Worm (Caenorhabditis elegans): Measurements from ENCODE around the gene gana-1.

Gene gana-1

DNA sequence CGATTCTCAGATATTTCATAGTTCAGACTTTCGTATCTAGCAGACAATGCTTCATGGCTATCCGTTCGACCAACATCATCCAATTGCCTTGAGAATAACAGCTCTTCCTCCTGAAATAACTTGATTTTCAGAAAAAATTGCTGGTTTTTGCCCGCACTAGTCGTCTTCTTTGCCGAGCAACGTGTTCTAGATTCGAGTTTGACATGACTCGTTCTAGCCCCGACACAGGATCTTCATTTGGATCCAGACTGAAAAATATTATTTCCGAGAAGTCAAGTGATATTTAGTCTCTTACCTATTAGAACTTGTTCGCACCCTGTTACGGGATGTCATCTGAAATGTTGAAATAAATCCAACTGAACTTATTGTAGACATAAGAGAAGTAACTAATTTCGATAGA lies 24.0 kb upstream of the gana-1 start, which contains the start of gene clh-6:
Gene clh-6, minus strand, starts transcription at position 333 of the 400 bp plus-strand sequence.
- TF ChIP-seq madf-2 (tag; optimal IDR thresholded peaks at IDR 0.05): no peak
- peak; percentile 41 for TF ChIP-seq ama-1 (optimal IDR thresholded peaks at IDR 0.05)

- TF ChIP-seq ceh-19 (GFP tag; optimal IDR thresholded peaks at IDR 0.05) (no peak), nfya-1 (tag; optimal IDR thresholded peaks at IDR 0.05) (no peak), dve-1 (tag; optimal IDR thresholded peaks at IDR 0.05) (no peak), ztf-16 (tag; optimal IDR thresholded peaks at IDR 0.05) (no peak), hlh-6 (tag; optimal IDR thresholded peaks at IDR 0.05) (no peak), dmd-4 (tag; optimal IDR thresholded peaks at IDR 0.05; ENCODE audit: borderline replicate concordance) (no peak), unc-55 (GFP tag; optimal IDR thresholded peaks at IDR 0.05) (peak; percentile 17), ceh-30 (tag; optimal IDR thresholded peaks at IDR 0.05) (no peak), fax-1 (tag; optimal IDR thresholded peaks at IDR 0.05) (no peak), che-1 (tag; optimal IDR thresholded peaks at IDR 0.05) (no peak), C08G9.2 (tag; optimal IDR thresholded peaks at IDR 0.05) (no peak), npax-4 (tag; optimal IDR thresholded peaks at IDR 0.05) (no peak), ref-2 (tag; optimal IDR thresholded peaks at IDR 0.05) (no peak), ets-4 (tag; optimal IDR thresholded peaks at IDR 0.05) (no peak), hlh-30 (tag; optimal IDR thresholded peaks at IDR 0.05; ENCODE audit: insufficient read depth) (peak; percentile 65), K02D7.2 (tag; optimal IDR thresholded peaks at IDR 0.05) (no peak), hlh-15 (tag; optimal IDR thresholded peaks at IDR 0.05) (no peak), ceh-2 (tag; optimal IDR thresholded peaks at IDR 0.05) (no peak), pha-2 (tag; optimal IDR thresholded peaks at IDR 0.05) (no peak), sdc-2 (tag; optimal IDR thresholded peaks at IDR 0.05) (no peak), ahr-1 (tag; optimal IDR thresholded peaks at IDR 0.05) (no peak), ceh-9 (tag; optimal IDR thresholded peaks at IDR 0.05) (no peak), ceh-45 (GFP tag; IDR thresholded peaks at IDR 0.05) (no peak), rnt-1 (tag; optimal IDR thresholded peaks at IDR 0.05) (peak; percentile 8)
Measured at ce11 chrV:12065369-12065768, 21.7 kb upstream of the gana-1 start, which contains the start of gene pqn-53. pqn-53 (minus strand) TSS chrV:12065391.

- TF ChIP-seq sox-2 (GFP tag; IDR thresholded peaks at IDR 0.05): no peak
- peak; percentile 86 for TF ChIP-seq hlh-30 (tag; optimal IDR thresholded peaks at IDR 0.05; ENCODE audit: insufficient read depth)
Measured at ce11 chrV:12065859-12066258, 21.2 kb upstream of the gana-1 start.

DNA sequence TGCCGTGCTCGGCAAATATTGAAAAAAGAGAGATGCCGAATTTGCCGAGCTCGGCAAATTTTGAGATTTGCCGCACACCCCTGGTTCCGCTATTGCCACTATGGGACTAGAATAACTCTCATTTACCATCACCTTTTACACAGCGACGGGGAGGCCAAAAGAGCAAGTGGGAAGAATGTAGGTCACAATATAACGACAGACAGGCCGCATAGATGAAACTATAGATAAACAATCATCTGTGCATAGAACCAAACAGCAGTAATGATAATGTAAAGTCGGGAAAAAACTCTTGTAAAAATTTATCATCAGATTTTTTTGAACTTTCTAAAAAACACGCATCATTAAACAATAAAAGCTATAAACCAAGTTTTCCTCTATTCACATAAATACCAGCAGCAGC lies 18.6 kb upstream of the gana-1 start, which contains the start of gene kmo-2:
Gene kmo-2, minus strand, starts transcription at position 101 of the 400 bp plus-strand sequence.
- TF ChIP-seq nhr-232 (tag; optimal IDR thresholded peaks at IDR 0.05): no peak
- TF ChIP-seq tbx-7 (tag; optimal IDR thresholded peaks at IDR 0.05): no peak
- TF ChIP-seq dve-1 (tag; optimal IDR thresholded peaks at IDR 0.05): no peak
- no peak for TF ChIP-seq lim-6 (tag; optimal IDR thresholded peaks at IDR 0.05)
- no peak for TF ChIP-seq T23F11.4 (GFP tag; optimal IDR thresholded peaks at IDR 0.05)
- TF ChIP-seq C38D4.7 (GFP tag; optimal IDR thresholded peaks at IDR 0.05): no peak

ce11 chrV:12070419-12070818 lies 16.6 kb upstream of the gana-1 start, which contains the start of gene kmo-1:
kmo-1 (minus strand) TSS chrV:12070519.
- TF ChIP-seq nhr-11 (tag; optimal IDR thresholded peaks at IDR 0.05) (no peak), tbx-7 (tag; optimal IDR thresholded peaks at IDR 0.05) (no peak), fax-1 (tag; optimal IDR thresholded peaks at IDR 0.05) (no peak), dmd-4 (tag; optimal IDR thresholded peaks at IDR 0.05; ENCODE audit: borderline replicate concordance) (no peak), ceh-18 (tag; optimal IDR thresholded peaks at IDR 0.05) (no peak), ceh-48 (tag; optimal IDR thresholded peaks at IDR 0.05) (no peak), Y22D7AL.16 (tag; optimal IDR thresholded peaks at IDR 0.05) (no peak), npax-4 (tag; optimal IDR thresholded peaks at IDR 0.05) (no peak), pqm-1 (tag; optimal IDR thresholded peaks at IDR 0.05) (no peak), lim-6 (tag; optimal IDR thresholded peaks at IDR 0.05) (no peak), sox-2 (GFP tag; IDR thresholded peaks at IDR 0.05) (no peak), rnt-1 (tag; optimal IDR thresholded peaks at IDR 0.05) (no peak), zip-5 (tag; optimal IDR thresholded peaks at IDR 0.05) (no peak), hlh-30 (tag; optimal IDR thresholded peaks at IDR 0.05; ENCODE audit: insufficient read depth) (no peak), unc-3 (GFP tag; conservative IDR thresholded peaks at IDR 0.05) (no peak), unc-3 (tag; optimal IDR thresholded peaks at IDR 0.05) (no peak), ceh-9 (tag; optimal IDR thresholded peaks at IDR 0.05) (no peak), ttx-3 (tag; optimal IDR thresholded peaks at IDR 0.05) (no peak), F13H6.1 (tag; optimal IDR thresholded peaks at IDR 0.05) (no peak), hlh-6 (tag; optimal IDR thresholded peaks at IDR 0.05) (no peak), unc-42 (tag; optimal IDR thresholded peaks at IDR 0.05) (no peak)
